Worm (Caenorhabditis elegans): ENCODE data around the gene fbxb-1.

fbxb-1 gene

ce11 chrV:19240129-19240528 lies at the start of gene fbxb-1, which contains the start of gene fbxb-115:
Gene fbxb-1 (plus strand): TSS chrV:19240354.
Gene fbxb-115 (minus strand): TSS chrV:19240229.
- TF ChIP-seq npax-4 (tag; optimal IDR thresholded peaks at IDR 0.05) (no peak), ets-4 (tag; optimal IDR thresholded peaks at IDR 0.05) (no peak), lim-6 (tag; optimal IDR thresholded peaks at IDR 0.05) (no peak), pha-4 (tag; optimal IDR thresholded peaks at IDR 0.05) (no peak), ref-2 (tag; optimal IDR thresholded peaks at IDR 0.05) (no peak), hlh-15 (tag; optimal IDR thresholded peaks at IDR 0.05) (no peak), eyg-1 (tag; optimal IDR thresholded peaks at IDR 0.05) (no peak), tbx-2 (tag; optimal IDR thresholded peaks at IDR 0.05) (no peak), nfya-1 (tag; optimal IDR thresholded peaks at IDR 0.05) (no peak), K09A11.1 (tag; optimal IDR thresholded peaks at IDR 0.05; ENCODE audit: insufficient read depth) (no peak), tbx-7 (tag; optimal IDR thresholded peaks at IDR 0.05) (no peak), sox-4 (tag; optimal IDR thresholded peaks at IDR 0.05) (no peak), odd-2 (tag; optimal IDR thresholded peaks at IDR 0.05) (no peak), ceh-2 (tag; optimal IDR thresholded peaks at IDR 0.05) (no peak), ama-1 (optimal IDR thresholded peaks at IDR 0.05) (no peak), nhr-11 (tag; optimal IDR thresholded peaks at IDR 0.05) (no peak)

DNA sequence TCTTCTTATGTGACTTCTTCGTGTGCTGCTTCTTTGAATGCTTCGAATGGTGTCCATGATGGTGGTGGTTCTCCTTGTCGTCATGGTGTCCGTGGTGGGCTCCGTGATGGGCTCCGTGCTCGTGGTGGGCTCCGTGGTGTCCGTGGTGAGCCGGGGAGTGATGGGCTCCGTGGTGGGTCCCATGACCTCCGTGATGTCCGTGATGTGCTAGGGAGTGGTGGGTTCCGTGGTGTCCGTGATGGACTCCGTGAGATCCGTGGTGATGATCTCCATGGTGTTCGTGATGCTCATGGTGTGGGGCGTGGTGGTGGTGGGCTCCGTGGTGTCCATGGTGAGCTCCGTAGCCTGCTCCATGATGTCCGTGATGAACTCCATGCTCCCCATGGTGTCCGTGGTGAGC lies 39.0 kb upstream of the fbxb-1 start:
- no peak for TF ChIP-seq pax-1 (tag; optimal IDR thresholded peaks at IDR 0.05)
- no peak for TF ChIP-seq pqm-1 (tag; optimal IDR thresholded peaks at IDR 0.05)
- no peak for TF ChIP-seq dve-1 (tag; optimal IDR thresholded peaks at IDR 0.05)
- no peak for TF ChIP-seq unc-42 (tag; optimal IDR thresholded peaks at IDR 0.05)
- no peak for TF ChIP-seq rnt-1 (tag; optimal IDR thresholded peaks at IDR 0.05)
- no peak for TF ChIP-seq ceh-14 (tag; optimal IDR thresholded peaks at IDR 0.05)
- TF ChIP-seq fax-1 (tag; optimal IDR thresholded peaks at IDR 0.05): no peak
- TF ChIP-seq ceh-6 (GFP tag; optimal IDR thresholded peaks at IDR 0.05): no peak
- no peak for TF ChIP-seq unc-55 (GFP tag; optimal IDR thresholded peaks at IDR 0.05)
- no peak for TF ChIP-seq ceh-9 (tag; optimal IDR thresholded peaks at IDR 0.05)
- TF ChIP-seq ztf-16 (tag; optimal IDR thresholded peaks at IDR 0.05): no peak
- TF ChIP-seq C38D4.7 (GFP tag; optimal IDR thresholded peaks at IDR 0.05): no peak
- no peak for TF ChIP-seq ref-2 (tag; optimal IDR thresholded peaks at IDR 0.05)
- TF ChIP-seq ceh-19 (GFP tag; optimal IDR thresholded peaks at IDR 0.05): no peak
- TF ChIP-seq ets-4 (tag; optimal IDR thresholded peaks at IDR 0.05): no peak
- TF ChIP-seq sox-4 (tag; optimal IDR thresholded peaks at IDR 0.05): no peak
- TF ChIP-seq ceh-2 (tag; optimal IDR thresholded peaks at IDR 0.05): no peak

ce11 chrV:19202800-19203199 lies 37.4 kb upstream of the fbxb-1 start:
- no peak for TF ChIP-seq rnt-1 (tag; optimal IDR thresholded peaks at IDR 0.05)
- TF ChIP-seq madf-2 (tag; optimal IDR thresholded peaks at IDR 0.05): no peak
- no peak for TF ChIP-seq gmeb-2 (tag; optimal IDR thresholded peaks at IDR 0.05)
- no peak for TF ChIP-seq che-1 (tag; optimal IDR thresholded peaks at IDR 0.05)
- no peak for TF ChIP-seq ahr-1 (tag; optimal IDR thresholded peaks at IDR 0.05)

DNA sequence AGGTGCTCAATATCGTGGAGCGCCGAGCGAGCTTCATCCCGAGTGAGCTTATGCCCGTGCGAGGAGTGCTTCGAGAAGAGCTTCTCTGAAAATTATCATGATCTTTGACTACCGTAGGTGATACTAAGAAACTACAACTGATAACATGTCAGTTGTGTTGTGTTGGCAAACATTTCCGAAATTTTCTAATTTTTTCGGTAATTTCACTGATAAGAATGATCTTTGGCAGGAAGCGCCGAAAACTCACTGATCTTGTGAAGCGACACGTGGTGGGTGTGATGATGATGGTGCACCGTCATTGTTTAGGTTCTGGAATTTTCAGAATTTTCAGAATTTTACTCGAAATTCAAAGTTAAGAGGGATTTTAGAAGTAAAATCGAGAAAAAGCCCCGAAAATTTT lies 36.9 kb upstream of the fbxb-1 start, which contains the start of gene Y39B6A.1:
TSS of gene Y39B6A.1 (minus strand) at position 309 of the 400 bp plus-strand sequence.
- TF ChIP-seq sox-4 (tag; optimal IDR thresholded peaks at IDR 0.05) (no peak), rnt-1 (tag; optimal IDR thresholded peaks at IDR 0.05) (no peak), ceh-34 (tag; optimal IDR thresholded peaks at IDR 0.05) (no peak), lim-6 (tag; optimal IDR thresholded peaks at IDR 0.05) (no peak), pqm-1 (tag; optimal IDR thresholded peaks at IDR 0.05) (no peak), T23F11.4 (GFP tag; optimal IDR thresholded peaks at IDR 0.05) (no peak), unc-86 (tag; optimal IDR thresholded peaks at IDR 0.05) (no peak), F13H6.1 (tag; optimal IDR thresholded peaks at IDR 0.05) (no peak), fkh-10 (GFP tag; optimal IDR thresholded peaks at IDR 0.05) (no peak), unc-42 (tag; optimal IDR thresholded peaks at IDR 0.05) (no peak), ama-1 (optimal IDR thresholded peaks at IDR 0.05) (no peak), pag-3 (tag; optimal IDR thresholded peaks at IDR 0.05; ENCODE audit: borderline replicate concordance) (no peak), ceh-24 (tag; optimal IDR thresholded peaks at IDR 0.05) (no peak), dmd-4 (tag; optimal IDR thresholded peaks at IDR 0.05; ENCODE audit: borderline replicate concordance) (no peak), ceh-30 (tag; optimal IDR thresholded peaks at IDR 0.05) (no peak), pat-9 (tag; optimal IDR thresholded peaks at IDR 0.05) (no peak), K02D7.2 (tag; optimal IDR thresholded peaks at IDR 0.05) (no peak), hlh-15 (tag; optimal IDR thresholded peaks at IDR 0.05) (no peak), nhr-232 (tag; optimal IDR thresholded peaks at IDR 0.05) (no peak)
